Fruit fly (Drosophila melanogaster) S2 (cell line): ENCODE data around the gene CG9777.

Experiments used
- CG8478 ChIP-seq: fragments of >200 bp; optimal IDR thresholded peaks from 2 replicates; lab custom pipeline; 2018
- CTCF ChIP-seq, 2 experiments: fragments of >200 bp; optimal IDR thresholded peaks; 2 replicates each; lab custom pipeline; 2018

The CG9777 gene

DNA sequence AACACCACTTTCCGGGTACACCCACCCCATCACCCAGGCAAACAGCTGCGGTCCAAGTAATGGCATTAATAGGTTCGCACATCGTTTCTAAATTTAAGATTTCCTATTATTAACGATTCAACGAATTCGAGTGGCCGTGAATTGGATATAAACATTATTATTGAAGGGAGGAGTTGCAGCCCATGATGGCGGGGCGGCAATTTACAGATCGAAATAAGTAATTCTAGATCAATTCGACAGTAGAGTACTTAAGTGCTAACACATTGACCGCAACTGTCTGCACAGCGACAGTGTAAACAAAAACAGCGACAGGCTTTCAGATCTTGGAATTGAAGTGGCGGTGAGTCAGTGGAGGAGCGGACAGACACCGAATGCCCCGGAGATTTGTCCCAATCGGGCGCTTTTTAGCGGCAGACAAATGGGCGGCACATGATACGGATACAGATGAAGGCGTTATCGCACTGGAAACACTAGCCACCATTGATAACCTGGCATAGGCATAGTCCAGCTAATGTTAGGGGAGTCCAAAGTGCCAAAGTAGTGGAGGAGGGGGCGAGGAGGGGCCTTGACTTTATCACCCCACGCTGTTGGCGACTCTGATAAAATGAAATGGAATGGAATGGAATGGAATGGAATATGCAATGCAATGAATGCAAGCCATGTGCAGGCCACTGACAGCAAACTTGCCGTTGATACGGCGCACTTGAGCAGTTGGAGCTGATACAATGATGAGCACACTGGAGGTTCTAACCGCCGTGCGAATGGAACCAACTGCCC lies 1.3 kb upstream of the CG9777 start:
- TF ChIP-seq CG8478 = no peak
- no peak for TF ChIP-seq CTCF (optimal IDR thresholded peaks at IDR 0.05; lab: Kevin White, UChicago)

DNA sequence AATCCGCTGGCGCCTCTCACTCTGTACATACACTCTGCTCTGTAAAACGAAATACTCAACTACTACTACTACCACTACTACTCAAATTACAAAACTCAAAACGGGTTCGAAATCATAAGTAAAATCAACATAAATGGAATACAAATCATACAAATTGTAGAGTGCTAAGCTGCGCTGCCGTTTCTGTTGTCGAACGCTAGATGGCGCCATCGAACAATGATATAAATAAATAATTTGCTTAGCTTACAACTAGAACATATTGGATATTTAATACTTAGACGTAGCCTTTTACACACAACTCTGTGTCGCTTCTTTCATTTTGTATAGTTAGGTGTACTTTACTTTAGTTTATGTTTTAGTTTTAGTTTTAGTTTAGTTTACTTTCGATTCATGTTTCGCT lies 7.5 kb downstream of the CG9777 start:
- TF ChIP-seq CG8478 (no peak), CTCF (optimal IDR thresholded peaks at IDR 0.05; lab: Kevin White, UChicago) (peak; percentile 66 to 73)

dm6 chrX:16623524-16623923 lies 8.5 kb downstream of the CG9777 start:
- no peak for TF ChIP-seq CTCF (optimal IDR thresholded peaks at IDR 0.05; lab: Kevin White, UChicago)
- no peak for TF ChIP-seq CG8478

DNA sequence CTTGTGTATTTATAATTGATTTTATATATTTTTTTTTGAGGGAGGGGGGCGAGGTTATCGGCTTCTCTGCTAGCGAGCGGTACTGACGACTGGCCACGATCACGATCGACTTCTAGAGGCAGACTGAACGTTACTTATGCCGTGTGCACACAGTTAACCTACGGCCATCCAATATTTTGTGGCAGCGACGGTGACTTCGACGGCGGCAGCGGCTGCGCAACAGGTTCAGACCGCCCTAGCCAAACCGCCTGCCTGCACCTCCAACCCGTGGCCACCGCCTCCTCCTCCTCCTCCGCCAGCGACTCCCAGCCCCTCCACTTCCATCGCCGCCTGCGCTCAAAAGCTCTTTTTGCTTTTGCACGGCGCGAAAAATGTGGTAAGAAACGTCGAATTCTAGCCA lies 10.6 kb downstream of the CG9777 start, which contains the start of gene CG9782:
CG9782 (minus strand) TSS at position 128 of the 400 bp plus-strand sequence.
- TF ChIP-seq CTCF (optimal IDR thresholded peaks at IDR 0.05; lab: Kevin White, UChicago) (no peak), CG8478 (no peak)

DNA sequence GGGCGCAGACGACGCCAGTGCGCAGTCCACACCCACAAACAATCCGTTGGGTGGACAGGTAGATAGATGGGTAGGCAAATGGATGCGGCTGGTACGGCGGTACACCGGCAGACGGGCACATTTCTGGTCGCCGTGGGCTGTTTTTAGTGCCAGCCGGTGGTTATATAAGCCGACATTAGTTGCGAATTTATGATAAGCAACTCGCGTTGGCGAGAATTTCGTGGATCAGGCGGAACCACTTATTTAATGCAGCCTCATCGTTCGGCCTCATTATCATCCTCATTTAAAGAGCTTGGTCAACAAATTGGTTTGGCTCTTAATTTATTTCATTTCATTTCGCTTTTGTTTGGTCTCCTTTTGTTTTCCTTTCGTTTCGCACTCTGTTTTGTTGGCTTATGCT lies 13.3 kb downstream of the CG9777 start:
- no peak for TF ChIP-seq CG8478

dm6 chrX:16616773-16617738 lies 15.0 kb downstream of the CG9777 start:
- no peak for TF ChIP-seq CG8478
- no peak for TF ChIP-seq CTCF (optimal IDR thresholded peaks at IDR 0.05; lab: Kevin White, UChicago)

- TF ChIP-seq CG8478 (no peak), CTCF (optimal IDR thresholded peaks at IDR 0.05; lab: Kevin White, UChicago) (peak; percentile 9 to 31)
Measured at dm6 chrX:16610601-16611058, 21.4 kb downstream of the CG9777 start, which contains the start of gene mbt. TSS of gene mbt (plus strand) at chrX:16610685.

- TF ChIP-seq CG8478 = no peak
- no peak for TF ChIP-seq CTCF (optimal IDR thresholded peaks at IDR 0.05; lab: Kevin White, UChicago)
Measured at dm6 chrX:16607828-16608227, 24.2 kb downstream of the CG9777 start.

- no peak for TF ChIP-seq CG8478
- TF ChIP-seq CTCF (optimal IDR thresholded peaks at IDR 0.05; lab: Kevin White, UChicago) = no peak
Measured at dm6 chrX:16599770-16600169, 32.3 kb downstream of the CG9777 start.

DNA sequence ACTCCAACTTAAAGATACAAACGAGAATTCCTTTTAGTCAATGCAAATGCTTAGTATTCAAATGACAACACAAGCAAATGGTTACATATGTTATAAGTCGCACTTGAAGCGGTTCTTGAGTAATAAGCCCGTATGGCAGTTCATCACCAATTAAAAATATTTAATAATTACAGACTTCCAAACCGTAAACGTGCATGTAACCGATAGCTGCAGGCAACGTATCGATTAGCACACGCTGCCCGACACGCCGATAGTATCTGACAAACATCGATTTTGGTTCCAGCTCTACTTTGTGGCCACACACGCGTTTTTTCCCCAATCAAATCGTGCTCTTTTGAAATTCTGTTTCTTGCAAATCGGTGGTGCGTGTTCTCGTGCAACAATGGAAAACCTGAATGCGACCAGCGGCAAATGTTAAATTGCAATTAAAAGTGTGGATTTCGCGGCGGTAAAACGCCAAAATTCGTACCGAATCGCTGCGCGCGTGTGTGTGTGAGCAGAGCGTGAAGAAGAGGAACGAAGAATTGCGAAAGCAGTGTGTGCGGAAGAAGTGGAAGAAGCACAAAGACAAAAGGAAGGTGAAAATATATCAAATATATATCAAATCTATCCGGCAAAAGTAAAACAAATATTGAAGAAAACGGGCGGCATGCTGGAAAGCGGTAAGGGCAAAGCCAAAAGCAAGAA lies 32.9 kb downstream of the CG9777 start, which contains the start of the genes CG9784 and Nup153:
CG9784 (minus strand) TSS at position 238 of the 687 bp plus-strand sequence.
Nup153 (plus strand) TSS at position 264 of the 687 bp plus-strand sequence.
- no peak for TF ChIP-seq CTCF (optimal IDR thresholded peaks at IDR 0.05; lab: Kevin White, UChicago)
- TF ChIP-seq CG8478 = no peak

DNA sequence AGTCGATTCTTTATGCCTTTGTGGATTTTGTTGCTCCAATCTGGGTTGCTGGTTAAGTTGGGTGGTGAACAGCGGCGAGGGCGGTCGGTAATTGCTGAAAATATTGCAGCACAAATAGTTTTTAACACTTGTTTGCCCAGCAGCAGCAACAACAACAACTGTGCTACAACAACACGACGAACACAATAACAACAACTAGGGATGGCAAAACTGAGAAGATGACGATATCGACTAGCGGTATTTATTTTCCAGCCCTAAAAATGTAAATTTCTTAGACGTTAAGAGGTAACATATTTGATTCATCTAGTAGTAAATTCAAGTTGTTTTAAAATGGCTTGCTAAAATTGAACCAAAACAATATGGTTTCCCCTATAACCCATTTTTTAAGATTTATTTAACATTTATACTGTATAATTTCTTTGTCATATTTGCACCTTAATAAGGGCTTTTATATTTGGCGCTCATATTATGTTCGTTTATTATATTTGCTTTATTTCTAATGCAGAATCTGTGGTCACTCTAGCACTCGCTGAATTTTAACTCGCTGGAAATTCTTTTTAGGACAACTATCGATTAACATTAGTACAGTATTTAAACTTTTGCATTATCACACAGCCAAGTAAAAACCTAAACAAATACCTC lies 33.6 kb downstream of the CG9777 start:
- TF ChIP-seq CTCF (optimal IDR thresholded peaks at IDR 0.05; lab: Kevin White, UChicago) = no peak
- no peak for TF ChIP-seq CG8478

- no peak for TF ChIP-seq CG8478
- TF ChIP-seq CTCF (optimal IDR thresholded peaks at IDR 0.05; lab: Kevin White, UChicago) = no peak
Measured at dm6 chrX:16596250-16596793, 35.7 kb downstream of the CG9777 start.

DNA sequence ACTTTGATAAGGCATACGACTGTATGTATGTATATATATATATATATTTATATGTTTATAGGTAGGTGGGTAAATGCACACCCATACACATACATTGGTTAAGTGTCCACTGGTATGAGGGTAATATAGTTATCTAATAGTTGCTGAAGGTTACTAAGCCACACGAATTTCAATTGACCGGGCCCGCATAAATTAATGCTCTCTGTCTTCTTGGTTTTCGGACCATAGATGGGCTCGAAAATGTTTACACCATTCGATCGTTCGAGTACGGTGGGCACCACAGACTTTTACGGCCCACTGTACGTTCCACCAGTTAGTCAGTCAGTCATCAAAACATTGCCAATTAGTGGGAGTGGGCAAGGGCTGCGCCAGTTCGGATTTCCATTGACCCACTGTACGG lies 36.6 kb downstream of the CG9777 start:
- TF ChIP-seq CG8478 (no peak), CTCF (optimal IDR thresholded peaks at IDR 0.05; lab: Kevin White, UChicago) (no peak)

DNA sequence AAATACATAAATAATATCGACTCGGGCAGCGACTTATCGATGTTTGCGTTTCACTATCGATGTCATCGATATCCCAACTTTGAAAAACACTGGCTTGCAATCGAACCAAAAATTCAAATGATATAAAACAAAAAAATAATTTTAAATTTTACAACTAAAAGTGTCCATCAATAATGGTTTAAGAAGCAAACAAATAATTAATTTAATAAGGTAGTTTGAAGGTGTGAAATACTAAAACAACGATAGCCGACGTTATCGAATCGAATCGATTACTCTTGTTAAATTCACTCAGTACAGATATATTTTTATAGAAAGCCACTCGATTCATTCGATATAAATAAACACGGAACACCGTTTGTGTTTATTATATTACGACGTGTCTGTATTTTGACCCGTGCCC lies 38.6 kb downstream of the CG9777 start, which contains the start of the genes SMC3 and Ubc7:
SMC3 (minus strand) TSS at position 22 of the 400 bp plus-strand sequence.
Ubc7 (plus strand) TSS at position 260 of the 400 bp plus-strand sequence.
- TF ChIP-seq CG8478 (no peak), CTCF (optimal IDR thresholded peaks at IDR 0.05; lab: Kevin White, UChicago) (no peak)
